Fruit fly (Drosophila melanogaster): ENCODE data around the gene Catsup.

DNA sequence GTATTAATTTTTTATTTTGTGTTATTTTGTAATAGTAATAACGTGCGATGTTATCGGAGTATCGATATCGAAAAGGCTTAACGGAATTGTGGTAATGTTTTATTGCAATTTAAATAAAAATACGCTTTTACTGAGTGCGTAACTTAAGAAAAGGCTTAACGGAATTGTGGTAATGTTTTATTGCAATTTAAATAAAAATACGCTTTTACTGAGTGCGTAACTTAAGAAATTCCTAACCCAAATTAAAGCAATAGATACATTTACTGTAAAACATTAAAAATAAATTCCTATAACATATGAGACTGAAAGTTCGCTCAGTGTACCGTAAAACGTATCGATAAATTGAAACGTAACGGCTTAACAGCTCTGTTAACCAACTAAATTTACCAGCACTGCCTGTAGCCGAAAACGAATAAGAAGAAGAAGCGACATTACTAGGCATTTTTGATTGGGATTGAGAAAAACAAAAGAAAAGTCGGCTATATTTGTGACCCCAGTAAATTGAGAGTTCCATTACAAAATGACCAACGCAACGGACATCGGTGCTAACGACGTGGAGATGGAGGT, 10.0 kb downstream of the Catsup start, which contains the start of gene Rpn3:
- TF ChIP-seq EcR (GFP tag; optimal IDR thresholded peaks at IDR 0.05) (no peak), CG10348 (GFP tag; IDR thresholded peaks at IDR 0.05) (no peak), CG17806 (tag; optimal IDR thresholded peaks at IDR 0.05) (peak; percentile 78), CG12605 (GFP tag; IDR thresholded peaks at IDR 0.05) (peak; percentile 64; the same call in 1 of the 2 replicates), CG9948 (tag; optimal IDR thresholded peaks at IDR 0.05) (peak; percentile 74), Pif1A (GFP tag; optimal IDR thresholded peaks at IDR 0.05) (no peak), CG4496 (GFP tag; IDR thresholded peaks at IDR 0.05) (peak; percentile 93)
